Worm (Caenorhabditis elegans) whole organism, L1 larva: ENCODE measurements around the gene flp-18.
A peak's percentile ranks its signal among the peaks of the same experiment; 100 is the strongest.

ENCODE experiments used
- C04F5.9 ChIP-seq: sonication (generic microtip); optimal IDR thresholded peaks from 2 replicates; lab custom pipeline; 2016; ENCODE audit warnings: missing genetic modification characterization, missing compliant biosample characterization
- F16B12.6 ChIP-seq: fragments of 150-350 bp; optimal IDR thresholded peaks from 2 replicates; lab custom pipeline; 2014; ENCODE audit warnings: missing biosample characterization, missing genetic modification characterization
- aha-1 ChIP-seq: fragments of 150-350 bp; optimal IDR thresholded peaks from 2 replicates; lab custom pipeline; 2014; ENCODE audit warnings: missing biosample characterization, missing genetic modification characterization
- ama-1 ChIP-seq: fragments of 150-350 bp; optimal IDR thresholded peaks from 2 replicates; lab custom pipeline; 2014
- blmp-1 ChIP-seq: fragments of 150-350 bp; optimal IDR thresholded peaks from 2 replicates; lab custom pipeline; 2014; ENCODE audit warnings: missing biosample characterization, missing genetic modification characterization
- ceh-82 ChIP-seq, 3 experiments: fragments of 150-350 bp in 1 of 3; sonication (generic microtip) in 2 of 3; optimal IDR thresholded peaks; 2 replicates each; lab custom pipeline; 2014 to 2017; ENCODE audit warnings: missing biosample characterization in 3 of 3, missing genetic modification characterization in 3 of 3
- ceh-88 ChIP-seq: fragments of 200-800 bp; sonication (Bioruptor generic); IDR thresholded peaks from 2 replicates; pipeline ENCODE4 v1.3.6; 2022; ENCODE audit warnings: missing genetic modification characterization, missing compliant biosample characterization
- dpl-1 ChIP-seq, 3 experiments: fragments of 150-350 bp in 2 of 3; sonication (generic microtip) in 1 of 3; optimal IDR thresholded peaks; 2 replicates each; lab custom pipeline; 2014 to 2017; ENCODE audit warnings: missing biosample characterization in 3 of 3, missing genetic modification characterization in 3 of 3, missing genetic modification reagents in 3 of 3
- dsc-1 ChIP-seq: sonication (generic microtip); optimal IDR thresholded peaks from 2 replicates; lab custom pipeline; 2016; ENCODE audit warnings: mild to moderate bottlenecking, missing genetic modification characterization, missing compliant biosample characterization
- efl-1 ChIP-seq, 4 experiments: fragments of 150-350 bp; optimal IDR thresholded peaks in 3 of 4; peaks in 1 of 4; 1 replicate in 1 of 4; 2 replicates in 3 of 4; lab custom pipeline; 2014; ENCODE audit warnings: missing biosample characterization in 2 of 4, missing genetic modification characterization in 2 of 4, missing genetic modification reagents in 2 of 4
- egl-13 ChIP-seq: sonication (generic microtip); optimal IDR thresholded peaks from 2 replicates; lab custom pipeline; 2016; ENCODE audit warnings: missing genotype, missing genetic modification reagents, missing genetic modification characterization, missing compliant biosample characterization
- elt-2 ChIP-seq: sonication (generic microtip); optimal IDR thresholded peaks from 2 replicates; lab custom pipeline; 2016; ENCODE audit warnings: missing genetic modification characterization, mild to moderate bottlenecking, inconsistent platforms, missing compliant biosample characterization, missing genetic modification reagents
- fkh-8 ChIP-seq: sonication (generic microtip); optimal IDR thresholded peaks from 2 replicates; lab custom pipeline; 2016; ENCODE audit warnings: mild to moderate bottlenecking, missing genetic modification characterization, missing compliant biosample characterization
- fos-1 ChIP-seq: fragments of 150-350 bp; optimal IDR thresholded peaks from 2 replicates; lab custom pipeline; 2014; ENCODE audit warnings: missing biosample characterization, missing genetic modification characterization
- grh-1 ChIP-seq: fragments of 200-800 bp; sonication (Bioruptor generic); IDR thresholded peaks from 2 replicates; pipeline ENCODE4 v1.3.6; 2022; ENCODE audit warnings: missing genetic modification reagents, missing genetic modification characterization, missing compliant biosample characterization
- hpl-2 ChIP-seq: fragments of 150-350 bp; optimal IDR thresholded peaks from 2 replicates; lab custom pipeline; 2014; ENCODE audit warnings: missing biosample characterization, missing genetic modification reagents, missing genetic modification characterization
- irx-1 ChIP-seq: sonication (generic microtip); optimal IDR thresholded peaks from 2 replicates; lab custom pipeline; 2016; ENCODE audit warnings: missing genetic modification characterization, missing compliant biosample characterization
- jun-1 ChIP-seq: fragments of 150-350 bp; optimal IDR thresholded peaks from 2 replicates; lab custom pipeline; 2014; ENCODE audit warnings: missing biosample characterization, missing genetic modification reagents, missing genetic modification characterization
- lin-14 ChIP-seq: fragments of 200-800 bp; sonication (Bioruptor generic); optimal IDR thresholded peaks from 2 replicates; lab custom pipeline; 2018; ENCODE audit warnings: mild to moderate bottlenecking, missing genetic modification characterization, moderate library complexity, missing compliant biosample characterization
- lin-15B ChIP-seq: fragments of 150-350 bp; sonication (generic microtip); optimal IDR thresholded peaks from 3 replicates; lab custom pipeline; 2014; ENCODE audit warnings: missing biosample characterization, missing genetic modification characterization
- lin-35 ChIP-seq, 2 experiments: fragments of 150-350 bp; optimal IDR thresholded peaks; 2 replicates each; lab custom pipeline; 2014; ENCODE audit warnings: missing biosample characterization in 2 of 2, missing genetic modification characterization in 2 of 2, missing genetic modification reagents in 2 of 2
- lir-3 ChIP-seq: sonication (generic microtip); optimal IDR thresholded peaks from 2 replicates; lab custom pipeline; 2016; ENCODE audit warnings: mild to moderate bottlenecking, missing genetic modification characterization, moderate library complexity, missing compliant biosample characterization; ENCODE audit not compliant: poor library complexity
- lsy-2 ChIP-seq, 2 experiments: fragments of 150-350 bp; optimal IDR thresholded peaks; 2 replicates each; lab custom pipeline; 2014; ENCODE audit warnings: missing biosample characterization in 2 of 2, missing genetic modification characterization in 2 of 2
- mab-9 ChIP-seq: fragments of 200-800 bp; sonication (Bioruptor generic); IDR thresholded peaks from 2 replicates; pipeline ENCODE4 v1.3.6; 2022; ENCODE audit warnings: missing genetic modification reagents, missing genetic modification characterization, missing compliant biosample characterization
- mdl-1 ChIP-seq, 2 experiments: fragments of 150-350 bp; optimal IDR thresholded peaks; 2 replicates each; lab custom pipeline; 2014 to 2017; ENCODE audit warnings: missing biosample characterization in 2 of 2, missing genetic modification characterization in 2 of 2, inconsistent platforms in 1 of 2
- mef-2 ChIP-seq: fragments of 150-350 bp; optimal IDR thresholded peaks from 2 replicates; lab custom pipeline; 2014; ENCODE audit warnings: missing biosample characterization, missing genetic modification characterization
- nhr-12 ChIP-seq: sonication (generic microtip); optimal IDR thresholded peaks from 2 replicates; lab custom pipeline; 2017; ENCODE audit warnings: missing biosample characterization, missing genetic modification characterization
- nhr-19 ChIP-seq: fragments of 200-800 bp; sonication (Bioruptor generic); conservative IDR thresholded peaks from 2 replicates; pipeline ENCODE4 v1.3.6; 2022; ENCODE audit warnings: missing genetic modification characterization, missing compliant biosample characterization
- nhr-20 ChIP-seq: sonication (generic microtip); optimal IDR thresholded peaks from 2 replicates; lab custom pipeline; 2016; ENCODE audit warnings: mild to moderate bottlenecking, missing genetic modification characterization, missing compliant biosample characterization
- nhr-28 ChIP-seq: fragments of 150-350 bp; optimal IDR thresholded peaks from 2 replicates; lab custom pipeline; 2014; ENCODE audit warnings: missing biosample characterization, missing genetic modification characterization
- nhr-47 ChIP-seq: sonication (generic microtip); optimal IDR thresholded peaks from 2 replicates; lab custom pipeline; 2016; ENCODE audit warnings: mild to moderate bottlenecking, missing genetic modification characterization, moderate library complexity, missing compliant biosample characterization
- nhr-71 ChIP-seq: sonication (generic microtip); optimal IDR thresholded peaks from 2 replicates; lab custom pipeline; 2016; ENCODE audit warnings: mild to moderate bottlenecking, missing genetic modification characterization, moderate library complexity, missing compliant biosample characterization
- nhr-77 ChIP-seq: fragments of 150-350 bp; optimal IDR thresholded peaks from 2 replicates; lab custom pipeline; 2014; ENCODE audit warnings: missing biosample characterization, missing genetic modification characterization
- nhr-85 ChIP-seq: sonication (generic microtip); peaks from one replicate; lab custom pipeline; 2016; ENCODE audit warnings: missing genetic modification characterization, inconsistent platforms, missing compliant biosample characterization
- nhr-90 ChIP-seq: sonication (generic microtip); optimal IDR thresholded peaks from 2 replicates; lab custom pipeline; 2016; ENCODE audit warnings: mild to moderate bottlenecking, missing genetic modification characterization, missing compliant biosample characterization; ENCODE audit not compliant: poor library complexity
- pag-3 ChIP-seq: sonication (generic microtip); optimal IDR thresholded peaks from 2 replicates; lab custom pipeline; 2017; ENCODE audit warnings: missing genetic modification characterization, mild to moderate bottlenecking, missing compliant biosample characterization, antibody characterized with exemption, borderline replicate concordance; ENCODE audit not compliant: insufficient read depth
- rnt-1 ChIP-seq: sonication (generic microtip); optimal IDR thresholded peaks from 2 replicates; lab custom pipeline; 2016; ENCODE audit warnings: mild to moderate bottlenecking, missing genetic modification characterization, moderate library complexity, missing compliant biosample characterization
- snu-23 ChIP-seq: sonication (generic microtip); optimal IDR thresholded peaks from 2 replicates; lab custom pipeline; 2016; ENCODE audit warnings: missing genetic modification characterization, missing compliant biosample characterization
- sptf-1 ChIP-seq: fragments of 150-350 bp; optimal IDR thresholded peaks from 2 replicates; lab custom pipeline; 2014; ENCODE audit warnings: missing biosample characterization, missing genetic modification characterization
- sup-37 ChIP-seq: fragments of 200-800 bp; sonication (Bioruptor generic); optimal IDR thresholded peaks from 2 replicates; lab custom pipeline; 2018; ENCODE audit warnings: mild to moderate bottlenecking, missing genetic modification characterization, missing compliant biosample characterization
- swsn-7 ChIP-seq: sonication (generic microtip); optimal IDR thresholded peaks from 2 replicates; lab custom pipeline; 2016; ENCODE audit warnings: missing genetic modification characterization, missing compliant biosample characterization
- tbx-2 ChIP-seq: sonication (generic microtip); optimal IDR thresholded peaks from 2 replicates; lab custom pipeline; 2016; ENCODE audit warnings: missing genetic modification characterization, missing compliant biosample characterization
- tlp-1 ChIP-seq: fragments of 150-350 bp; optimal IDR thresholded peaks from 2 replicates; lab custom pipeline; 2014; ENCODE audit warnings: missing biosample characterization, missing genetic modification characterization
- unc-130 ChIP-seq: fragments of 150-350 bp; optimal IDR thresholded peaks from 2 replicates; lab custom pipeline; 2017; ENCODE audit warnings: missing biosample characterization, missing genetic modification characterization, inconsistent platforms
- unc-62 ChIP-seq: fragments of 150-350 bp; optimal IDR thresholded peaks from 2 replicates; lab custom pipeline; 2014; ENCODE audit warnings: missing biosample characterization, missing genetic modification reagents, missing genetic modification characterization
- vab-15 ChIP-seq: sonication (generic microtip); optimal IDR thresholded peaks from 2 replicates; lab custom pipeline; 2017; ENCODE audit warnings: missing genotype, mild to moderate bottlenecking, missing genetic modification characterization, missing compliant biosample characterization
- zip-4 ChIP-seq: fragments of 200-800 bp; sonication (Bioruptor generic); optimal IDR thresholded peaks from 2 replicates; lab custom pipeline; 2018; ENCODE audit warnings: mild to moderate bottlenecking, missing genetic modification characterization, moderate library complexity, missing compliant biosample characterization
- ztf-4 ChIP-seq: fragments of 150-350 bp; optimal IDR thresholded peaks from 2 replicates; lab custom pipeline; 2014; ENCODE audit warnings: missing biosample characterization, missing genetic modification characterization

Gene flp-18

DNA sequence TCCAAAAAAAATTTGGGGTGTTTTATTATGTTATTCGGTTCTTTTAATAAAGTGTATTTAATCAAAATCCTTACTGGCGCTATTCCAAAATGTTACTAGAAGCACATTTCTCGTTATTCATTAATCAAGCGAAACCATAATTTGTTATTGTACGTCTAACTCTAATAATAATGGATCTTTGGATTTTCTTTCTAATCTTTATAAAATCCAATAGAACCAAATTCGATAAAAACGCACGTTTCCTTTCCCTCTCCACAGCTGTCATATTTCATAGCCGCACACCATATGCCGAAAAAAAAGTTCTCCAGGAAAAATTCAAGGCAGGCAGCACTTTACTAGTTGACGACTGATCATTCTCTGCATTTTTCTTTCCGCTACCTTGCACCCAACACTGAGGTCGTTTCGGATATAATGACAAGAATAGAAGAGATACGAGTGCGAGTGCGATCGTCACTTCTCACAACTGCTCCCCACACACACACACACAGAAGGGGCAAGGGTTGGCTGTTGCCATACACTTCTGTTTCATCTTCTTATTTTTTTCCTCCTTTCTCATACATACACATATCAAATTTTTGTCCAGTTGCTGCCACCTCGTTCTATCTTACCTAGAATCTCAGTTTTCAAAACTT, 5.3 kb upstream of the flp-18 start:
- TF ChIP-seq hpl-2 (GFP tag; lab: Kevin White, UChicago) = no peak
- peak; percentile 17 for TF ChIP-seq mef-2
- TF ChIP-seq unc-130 (tag; lab: Kevin White, UChicago) = peak; percentile 25
- TF ChIP-seq mdl-1 (tag; optimal IDR thresholded peaks at IDR 0.05; lab: Kevin White, UChicago) = peak in 1 of 2 experiments; percentile 10
- peak in 1 of 2 experiments; percentile 0 for TF ChIP-seq lin-35 (GFP tag; optimal IDR thresholded peaks at IDR 0.05; lab: Kevin White, UChicago)
- no peak for TF ChIP-seq lir-3 (tag; lab: Kevin White, UChicago)
- TF ChIP-seq rnt-1 (tag; lab: Kevin White, UChicago) = peak; percentile 38
- TF ChIP-seq swsn-7 (tag; lab: Kevin White, UChicago) = peak; percentile 19
- peak; percentile 77 for TF ChIP-seq lin-14 (GFP tag; lab: Kevin White, UChicago)
- peak; percentile 68 for TF ChIP-seq dsc-1 (tag; lab: Kevin White, UChicago)
- TF ChIP-seq unc-62 (GFP tag; lab: Kevin White, UChicago) = no peak
- peak; percentile 11 for TF ChIP-seq tbx-2 (tag; lab: Kevin White, UChicago)
- TF ChIP-seq nhr-77 (tag; lab: Kevin White, UChicago) = no peak
- TF ChIP-seq nhr-28 (tag; lab: Kevin White, UChicago) = no peak
- peak; percentile 55 for TF ChIP-seq nhr-20
- TF ChIP-seq nhr-47 = peak; percentile 40
- peak; percentile 17 for TF ChIP-seq nhr-85 (tag; lab: Kevin White, UChicago)
- TF ChIP-seq lin-15B (tag; lab: Kevin White, UChicago) = no peak
- no peak for TF ChIP-seq mab-9
- peak; percentile 19 for TF ChIP-seq ztf-4 (tag; lab: Kevin White, UChicago)
- TF ChIP-seq sup-37 (GFP tag; lab: Kevin White, UChicago) = no peak
- TF ChIP-seq lsy-2 (tag; optimal IDR thresholded peaks at IDR 0.05; lab: Kevin White, UChicago) = peak; percentile 14 to 18
- peak; percentile 68 for TF ChIP-seq pag-3 (tag; lab: Kevin White, UChicago)
- peak in 1 of 3 experiments; percentile 39 for TF ChIP-seq ceh-82 (tag; optimal IDR thresholded peaks at IDR 0.05; lab: Kevin White, UChicago)
- peak; percentile 72 for TF ChIP-seq snu-23 (GFP tag; lab: Kevin White, UChicago)
- no peak for TF ChIP-seq irx-1 (tag; lab: Kevin White, UChicago)
- TF ChIP-seq jun-1 = no peak
- no peak for TF ChIP-seq blmp-1 (tag; lab: Kevin White, UChicago)
- no peak for TF ChIP-seq ama-1
- TF ChIP-seq nhr-71 (tag; lab: Kevin White, UChicago) = peak; percentile 76
- TF ChIP-seq fkh-8 (tag; lab: Kevin White, UChicago) = peak; percentile 32
- no peak for TF ChIP-seq F16B12.6 (tag; lab: Kevin White, UChicago)
- TF ChIP-seq nhr-19 (GFP tag; lab: Robert Waterston, UW) = peak; percentile 69
- TF ChIP-seq zip-4 (GFP tag; lab: Kevin White, UChicago) = no peak
- TF ChIP-seq elt-2 = no peak
- TF ChIP-seq efl-1 (optimal IDR thresholded peaks at IDR 0.05; lab: Kevin White, UChicago) = no peak
- peak in 1 of 2 experiments; percentile 77 for TF ChIP-seq efl-1 (GFP tag; optimal IDR thresholded peaks at IDR 0.05 in 1 of 2; lab: Kevin White, UChicago)

DNA sequence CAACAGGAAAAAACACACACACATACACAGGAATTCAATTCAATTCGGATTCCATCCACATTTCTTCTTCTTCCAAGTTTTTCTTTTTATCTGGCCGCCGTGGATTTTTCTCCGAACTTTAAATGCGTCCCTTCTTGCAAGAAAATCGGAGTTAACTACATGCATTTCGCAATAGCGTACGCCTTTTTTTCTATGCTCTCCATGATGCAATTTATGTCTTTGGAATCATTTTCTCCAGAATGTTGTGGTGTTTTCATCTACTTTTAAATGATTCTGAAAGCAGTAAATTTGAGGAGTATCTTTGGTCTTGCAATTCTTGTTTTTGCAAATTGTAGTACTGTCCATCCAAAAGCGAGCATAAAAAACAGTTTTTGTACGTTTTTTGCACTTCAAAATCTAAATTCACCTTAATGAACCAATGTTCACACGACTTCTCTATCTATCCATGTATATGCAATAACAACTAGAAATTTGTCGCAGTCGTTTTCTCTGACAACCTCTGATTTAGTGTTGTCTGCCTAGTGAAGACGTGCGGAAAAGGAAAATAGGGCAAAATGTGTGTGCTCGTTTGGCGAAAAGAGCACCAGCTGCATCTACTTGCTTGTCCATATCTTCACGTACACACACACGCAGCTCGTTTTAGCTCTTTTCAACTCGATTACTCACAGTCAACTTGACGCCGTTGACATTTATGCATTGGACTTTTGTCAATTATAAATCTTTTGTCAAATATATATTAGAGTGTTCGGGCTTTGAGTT, 4.2 kb upstream of the flp-18 start:
- no peak for TF ChIP-seq nhr-19 (GFP tag; lab: Robert Waterston, UW)
- TF ChIP-seq nhr-12 = no peak
- no peak for TF ChIP-seq C04F5.9 (tag; lab: Kevin White, UChicago)
- no peak for TF ChIP-seq vab-15 (tag; lab: Kevin White, UChicago)
- no peak for TF ChIP-seq aha-1 (tag; lab: Kevin White, UChicago)
- TF ChIP-seq tbx-2 (tag; lab: Kevin White, UChicago) = no peak
- no peak for TF ChIP-seq dpl-1 (GFP tag; optimal IDR thresholded peaks at IDR 0.05; lab: Kevin White, UChicago)
- TF ChIP-seq efl-1 (optimal IDR thresholded peaks at IDR 0.05; lab: Kevin White, UChicago) = no peak
- TF ChIP-seq efl-1 (GFP tag; optimal IDR thresholded peaks at IDR 0.05 in 1 of 2; lab: Kevin White, UChicago) = no peak
- peak; percentile 36 for TF ChIP-seq lin-14 (GFP tag; lab: Kevin White, UChicago)
- no peak for TF ChIP-seq egl-13
- TF ChIP-seq nhr-71 (tag; lab: Kevin White, UChicago) = no peak
- TF ChIP-seq ceh-88 (GFP tag; lab: Robert Waterston, UW) = no peak
- no peak for TF ChIP-seq pag-3 (tag; lab: Kevin White, UChicago)
- no peak for TF ChIP-seq grh-1
- TF ChIP-seq tlp-1 (tag; lab: Kevin White, UChicago) = no peak
- TF ChIP-seq fos-1 (tag; lab: Kevin White, UChicago) = no peak
- TF ChIP-seq sup-37 (GFP tag; lab: Kevin White, UChicago) = no peak
- TF ChIP-seq zip-4 (GFP tag; lab: Kevin White, UChicago) = peak; percentile 14
- TF ChIP-seq ceh-82 (tag; optimal IDR thresholded peaks at IDR 0.05; lab: Kevin White, UChicago) = peak in 1 of 3 experiments; percentile 20
- no peak for TF ChIP-seq nhr-90 (tag; lab: Kevin White, UChicago)
- no peak for TF ChIP-seq sptf-1
